Fruit fly (Drosophila melanogaster) whole organism, embryonic: ENCODE measurements around the gene Fer3.

Experiments used
- CG10209 ChIP-seq: fragments of 200-800 bp; sonication (Bioruptor generic); optimal IDR thresholded peaks from 3 replicates; lab custom pipeline; 2017; ENCODE audit warnings: missing biosample characterization, mild to moderate bottlenecking, missing genetic modification characterization, missing genetic modification reagents
- CG10366 ChIP-seq: fragments of 200-800 bp; sonication (Bioruptor generic); IDR thresholded peaks from 2 replicates; pipeline ENCODE4 v1.3.6; 2022; ENCODE audit warnings: missing biosample characterization, missing genetic modification characterization
- CG11093 ChIP-seq: fragments of 200-800 bp; sonication (Bioruptor generic); IDR thresholded peaks from 3 replicates; pipeline ENCODE4 v1.3.6; 2022; ENCODE audit warnings: missing biosample characterization, missing genetic modification characterization
- CG11696 ChIP-seq: fragments of 200-800 bp; sonication (Bioruptor generic); IDR thresholded peaks from 2 replicates; pipeline ENCODE4 v1.3.6; 2022; ENCODE audit warnings: missing biosample characterization, missing genetic modification characterization
- CG12071 ChIP-seq: fragments of 200-800 bp; sonication (Bioruptor generic); optimal IDR thresholded peaks from 3 replicates; lab custom pipeline; 2018; ENCODE audit warnings: missing biosample characterization, mild to moderate bottlenecking, missing genetic modification characterization
- CG13424 ChIP-seq: fragments of 200-800 bp; sonication (Bioruptor generic); optimal IDR thresholded peaks from 2 replicates; lab custom pipeline; 2019; ENCODE audit warnings: missing biosample characterization, mild to moderate bottlenecking, missing genetic modification characterization, moderate library complexity
- CG14441 ChIP-seq: fragments of 200-800 bp; sonication (Bioruptor generic); IDR thresholded peaks from 2 replicates; pipeline ENCODE4 v1.3.6; 2022; ENCODE audit warnings: missing biosample characterization, missing genetic modification characterization
- CG1603 ChIP-seq: fragments of 200-800 bp; sonication (Bioruptor generic); optimal IDR thresholded peaks from 2 replicates; lab custom pipeline; 2019; ENCODE audit warnings: missing biosample characterization, mild to moderate bottlenecking, missing genetic modification characterization, moderate library complexity
- CG17829 ChIP-seq: fragments of 200-800 bp; optimal IDR thresholded peaks from 2 replicates; lab custom pipeline; 2019; ENCODE audit warnings: missing biosample characterization, mild to moderate bottlenecking, missing genetic modification characterization, moderate library complexity
- CG32532 ChIP-seq: fragments of 200-800 bp; sonication (Bioruptor generic); IDR thresholded peaks from 2 replicates; pipeline ENCODE4 v1.3.6; 2022; ENCODE audit warnings: missing biosample characterization, missing genetic modification characterization
- CG42726 ChIP-seq: fragments of 200-800 bp; sonication (Bioruptor generic); IDR thresholded peaks from 2 replicates; pipeline ENCODE4 v1.3.6; 2022; ENCODE audit warnings: missing biosample characterization, missing genetic modification characterization; ENCODE audit not compliant: partially characterized antibody
- CG4854 ChIP-seq: fragments of 200-800 bp; sonication (Bioruptor generic); optimal IDR thresholded peaks from 2 replicates; lab custom pipeline; 2016; ENCODE audit warnings: missing biosample characterization, missing genetic modification characterization, inconsistent platforms
- CG7556 ChIP-seq: fragments of 200-800 bp; sonication (Bioruptor generic); optimal IDR thresholded peaks from 2 replicates; lab custom pipeline; 2017; ENCODE audit warnings: missing biosample characterization, mild to moderate bottlenecking, missing genetic modification characterization
- CG7839 ChIP-seq: fragments of 200-800 bp; sonication (Bioruptor generic); optimal IDR thresholded peaks from 3 replicates; lab custom pipeline; 2018; ENCODE audit warnings: missing biosample characterization, mild to moderate bottlenecking, missing genetic modification characterization, moderate library complexity
- CG8290 ChIP-seq, 3 experiments: fragments of 200-800 bp; sonication (Bioruptor generic); optimal IDR thresholded peaks; 2 replicates each; lab custom pipeline; 2016 to 2019; ENCODE audit warnings: missing biosample characterization in 3 of 3, missing genetic modification characterization in 3 of 3, mild to moderate bottlenecking in 2 of 3, moderate library complexity in 1 of 3
- CG9727 ChIP-seq: fragments of 200-800 bp; sonication (Bioruptor generic); optimal IDR thresholded peaks from 3 replicates; lab custom pipeline; 2017; ENCODE audit warnings: missing biosample characterization, mild to moderate bottlenecking, missing genetic modification characterization
- CG9817 ChIP-seq: fragments of 200-800 bp; sonication (Bioruptor generic); optimal IDR thresholded peaks from 2 replicates; lab custom pipeline; 2018; ENCODE audit warnings: missing biosample characterization, mild to moderate bottlenecking, missing genetic modification characterization, moderate library complexity
- Chrac-16 ChIP-seq: fragments of 200-800 bp; sonication (Bioruptor generic); optimal IDR thresholded peaks from 3 replicates; lab custom pipeline; 2016; ENCODE audit warnings: missing biosample characterization, missing genetic modification characterization
- CoRest ChIP-seq: fragments of 200-800 bp; sonication (Bioruptor generic); optimal IDR thresholded peaks from 3 replicates; lab custom pipeline; 2018; ENCODE audit warnings: missing biosample characterization, mild to moderate bottlenecking, missing genetic modification characterization, moderate library complexity
- Dfd ChIP-seq, 2 experiments: fragments of >200 bp; optimal IDR thresholded peaks; 2 replicates each; lab custom pipeline; 2017; ENCODE audit warnings: missing biosample characterization in 2 of 2, missing genetic modification characterization in 2 of 2
- Drgx ChIP-seq: fragments of 200-800 bp; sonication (Bioruptor generic); IDR thresholded peaks from 2 replicates; pipeline ENCODE4 v1.3.6; 2022; ENCODE audit warnings: missing biosample characterization, missing genetic modification characterization
- Ets65A ChIP-seq: fragments of 200-800 bp; sonication (Bioruptor generic); peaks from one replicate; lab custom pipeline; 2016; ENCODE audit warnings: missing biosample characterization, missing genetic modification characterization
- Fer3 ChIP-seq: fragments of 200-800 bp; sonication (Bioruptor generic); optimal IDR thresholded peaks from 2 replicates; lab custom pipeline; 2018; ENCODE audit warnings: missing biosample characterization, mild to moderate bottlenecking, missing genetic modification characterization, moderate library complexity
- Gug ChIP-seq: fragments of 200-800 bp; sonication (Bioruptor generic); IDR thresholded peaks from 4 replicates; pipeline ENCODE4 v1.3.6; 2022; ENCODE audit warnings: missing biosample characterization, missing genetic modification characterization
- HmgZ ChIP-seq: fragments of 200-800 bp; sonication (Bioruptor generic); optimal IDR thresholded peaks from 2 replicates; lab custom pipeline; 2018; ENCODE audit warnings: missing biosample characterization, mild to moderate bottlenecking, missing genetic modification characterization
- Hmr ChIP-seq: fragments of 200-800 bp; sonication (Bioruptor generic); optimal IDR thresholded peaks from 3 replicates; lab custom pipeline; 2017; ENCODE audit warnings: mild to moderate bottlenecking, missing biosample characterization, missing genetic modification reagents, missing genetic modification characterization
- Hr78 ChIP-seq, 2 experiments: fragments of 200-800 bp in 1 of 2; fragments of >200 bp in 1 of 2; sonication (Bioruptor generic) in 1 of 2; optimal IDR thresholded peaks; 2 replicates each; lab custom pipeline; 2017 to 2019; ENCODE audit warnings: missing biosample characterization in 2 of 2, missing genetic modification characterization in 2 of 2, mild to moderate bottlenecking in 1 of 2, moderate library complexity in 1 of 2
- Nf-YB ChIP-seq: fragments of 200-800 bp; sonication (Bioruptor generic); optimal IDR thresholded peaks from 3 replicates; lab custom pipeline; 2019; ENCODE audit warnings: missing biosample characterization, mild to moderate bottlenecking, missing genetic modification characterization, moderate library complexity
- PHDP ChIP-seq: fragments of 200-800 bp; sonication (Bioruptor generic); optimal IDR thresholded peaks from 3 replicates; lab custom pipeline; 2018; ENCODE audit warnings: missing biosample characterization, mild to moderate bottlenecking, missing genetic modification characterization, moderate library complexity
- Rfx ChIP-seq: fragments of 200-800 bp; sonication (Bioruptor generic); IDR thresholded peaks from 2 replicates; pipeline ENCODE4 v1.3.6; 2022; ENCODE audit warnings: missing biosample characterization, missing genetic modification characterization
- Sox100B ChIP-seq: fragments of 200-800 bp; sonication (Bioruptor generic); optimal IDR thresholded peaks from 3 replicates; lab custom pipeline; 2018; ENCODE audit warnings: missing biosample characterization, mild to moderate bottlenecking, missing genetic modification characterization
- Ssrp ChIP-seq: fragments of 200-800 bp; sonication (Bioruptor generic); optimal IDR thresholded peaks from 2 replicates; lab custom pipeline; 2018; ENCODE audit warnings: missing biosample characterization, mild to moderate bottlenecking, missing genetic modification characterization, moderate library complexity
- bowl ChIP-seq: fragments of 200-800 bp; sonication (Bioruptor generic); IDR thresholded peaks from 2 replicates; pipeline ENCODE4 v1.3.6; 2022; ENCODE audit warnings: missing biosample characterization, missing genetic modification characterization
- br ChIP-seq: fragments of >200 bp; optimal IDR thresholded peaks from 2 replicates; lab custom pipeline; 2017
- ems ChIP-seq: fragments of 200-800 bp; sonication (Bioruptor generic); optimal IDR thresholded peaks from 3 replicates; lab custom pipeline; 2016; ENCODE audit warnings: missing biosample characterization, missing genetic modification characterization
- gem ChIP-seq: fragments of 200-800 bp; sonication (Bioruptor generic); optimal IDR thresholded peaks from 2 replicates; lab custom pipeline; 2019; ENCODE audit warnings: missing biosample characterization, mild to moderate bottlenecking, missing genetic modification characterization, moderate library complexity
- gsb-n ChIP-seq: fragments of 200-800 bp; sonication (Bioruptor generic); optimal IDR thresholded peaks from 3 replicates; lab custom pipeline; 2018; ENCODE audit warnings: missing biosample characterization, mild to moderate bottlenecking, missing genetic modification characterization
- kay ChIP-seq: fragments of 200-800 bp; sonication (Bioruptor generic); optimal IDR thresholded peaks from 2 replicates; lab custom pipeline; 2016; ENCODE audit warnings: missing biosample characterization, missing genetic modification characterization
- mirr ChIP-seq: fragments of 200-800 bp; sonication (Bioruptor generic); optimal IDR thresholded peaks from 3 replicates; lab custom pipeline; 2018; ENCODE audit warnings: missing biosample characterization, mild to moderate bottlenecking, missing genetic modification characterization
- oc ChIP-seq: fragments of 200-800 bp; sonication (Bioruptor generic); optimal IDR thresholded peaks from 2 replicates; lab custom pipeline; 2018; ENCODE audit warnings: missing biosample characterization, mild to moderate bottlenecking, missing genetic modification characterization, moderate library complexity
- sd ChIP-seq: fragments of 200-800 bp; sonication (Bioruptor generic); optimal IDR thresholded peaks from 3 replicates; lab custom pipeline; 2018; ENCODE audit warnings: missing biosample characterization, mild to moderate bottlenecking, missing genetic modification characterization, moderate library complexity
- sens ChIP-seq: fragments of 200-800 bp; sonication (Bioruptor generic); peaks from one replicate; lab custom pipeline; 2016; ENCODE audit warnings: missing biosample characterization, missing genetic modification characterization
- sima ChIP-seq: fragments of 200-800 bp; sonication (Bioruptor generic); optimal IDR thresholded peaks from 2 replicates; lab custom pipeline; 2016; ENCODE audit warnings: missing biosample characterization, missing genetic modification characterization
- sob ChIP-seq: fragments of 200-800 bp; sonication (Bioruptor generic); IDR thresholded peaks from 2 replicates; pipeline ENCODE4 v1.3.6; 2022; ENCODE audit warnings: missing biosample characterization, missing genetic modification characterization
- sqz ChIP-seq: fragments of 200-800 bp; sonication (Bioruptor generic); optimal IDR thresholded peaks from 3 replicates; lab custom pipeline; 2018; ENCODE audit warnings: missing biosample characterization, mild to moderate bottlenecking, missing genetic modification characterization
- ssp ChIP-seq: fragments of 200-800 bp; sonication (Bioruptor generic); IDR thresholded peaks from 2 replicates; pipeline ENCODE4 v1.3.6; 2022; ENCODE audit warnings: missing biosample characterization, missing genetic modification characterization
- tap ChIP-seq: fragments of 200-800 bp; optimal IDR thresholded peaks from 3 replicates; lab custom pipeline; 2019; ENCODE audit warnings: missing biosample characterization, mild to moderate bottlenecking, missing genetic modification characterization, moderate library complexity
- tx ChIP-seq: fragments of 200-800 bp; sonication (Bioruptor generic); optimal IDR thresholded peaks from 2 replicates; lab custom pipeline; 2016; ENCODE audit warnings: missing biosample characterization, missing genetic modification characterization
- vnd ChIP-seq: fragments of 200-800 bp; sonication (Bioruptor generic); IDR thresholded peaks from 3 replicates; pipeline ENCODE4 v1.3.6; 2022; ENCODE audit warnings: missing biosample characterization, missing genetic modification characterization; ENCODE audit not compliant: partially characterized antibody
- zfh1 ChIP-seq: fragments of 200-800 bp; sonication (Bioruptor generic); IDR thresholded peaks from 3 replicates; pipeline ENCODE4 v1.3.6; 2022; ENCODE audit warnings: missing biosample characterization, missing genetic modification characterization

The Fer3 gene

dm6 chr3R:11661712-11662111 is 32.4 kb downstream of the Fer3 start (continued):
- no peak for TF ChIP-seq vnd (GFP tag; lab: Robert Waterston, UW)
- peak; percentile 70 for TF ChIP-seq CG13424 (tag; lab: Kevin White, UChicago)
- TF ChIP-seq Gug = no peak
- no peak for TF ChIP-seq mirr (GFP tag; lab: Kevin White, UChicago)
- peak; percentile 4 for TF ChIP-seq ems (GFP tag; lab: Kevin White, UChicago)
- TF ChIP-seq Nf-YB = peak; percentile 14
- TF ChIP-seq sens (GFP tag; lab: Kevin White, UChicago) = peak; percentile 79
- TF ChIP-seq Drgx (GFP tag; lab: Robert Waterston, UW) = peak; percentile 73
- TF ChIP-seq br (lab: Kevin White, UChicago) = no peak
- peak; percentile 5 for TF ChIP-seq Hmr (GFP tag; lab: Kevin White, UChicago)
- no peak for TF ChIP-seq kay (GFP tag; lab: Kevin White, UChicago)
- peak; percentile 8 for TF ChIP-seq CG4854 (GFP tag; lab: Kevin White, UChicago)
- peak; percentile 55 for TF ChIP-seq Fer3 (tag; lab: Kevin White, UChicago)
- TF ChIP-seq Rfx (GFP tag; lab: Robert Waterston, UW) = peak; percentile 54
- no peak for TF ChIP-seq CG42726
- peak in 1 of 2 experiments; percentile 27 for TF ChIP-seq Hr78 (GFP tag; optimal IDR thresholded peaks at IDR 0.05; lab: Kevin White, UChicago)
- TF ChIP-seq PHDP = peak; percentile 60
- no peak for TF ChIP-seq CG11093 (GFP tag; lab: Robert Waterston, UW)
- TF ChIP-seq CG11696 (GFP tag; lab: Robert Waterston, UW) = no peak
- peak; percentile 44 for TF ChIP-seq CG7556 (GFP tag; lab: Kevin White, UChicago)
- TF ChIP-seq CG10209 (GFP tag; lab: Kevin White, UChicago) = peak; percentile 45
- peak; percentile 8 for TF ChIP-seq CG9727 (GFP tag; lab: Kevin White, UChicago)
- no peak for TF ChIP-seq sima (GFP tag; lab: Kevin White, UChicago)
- TF ChIP-seq sqz (GFP tag; lab: Kevin White, UChicago) = peak; percentile 3
- peak; percentile 70 for TF ChIP-seq CG14441 (GFP tag; lab: Robert Waterston, UW)
- peak; percentile 47 for TF ChIP-seq Ssrp (tag; lab: Kevin White, UChicago)
- peak; percentile 8 for TF ChIP-seq oc (tag; lab: Kevin White, UChicago)
- peak; percentile 65 for TF ChIP-seq CG1603 (tag; lab: Kevin White, UChicago)
- peak; percentile 56 for TF ChIP-seq Ets65A (GFP tag; lab: Kevin White, UChicago)
- peak; percentile 54 for TF ChIP-seq CG17829 (tag; lab: Kevin White, UChicago)
- TF ChIP-seq sd (tag; lab: Kevin White, UChicago) = peak; percentile 22
- TF ChIP-seq tx (GFP tag; lab: Kevin White, UChicago) = no peak
- TF ChIP-seq CG8290 (GFP tag; optimal IDR thresholded peaks at IDR 0.05; lab: Kevin White, UChicago) = no peak
- peak in 1 of 2 experiments; percentile 57 for TF ChIP-seq CG8290 (tag; optimal IDR thresholded peaks at IDR 0.05; lab: Kevin White, UChicago)
- peak; percentile 38 for TF ChIP-seq HmgZ (tag; lab: Kevin White, UChicago)
- TF ChIP-seq tap (tag; lab: Kevin White, UChicago) = peak; percentile 77
- TF ChIP-seq zfh1 (GFP tag; lab: Robert Waterston, UW) = 0 out of 3 replicates have a peak, but pooled peaks have one; percentile 28
- TF ChIP-seq Dfd (GFP tag; optimal IDR thresholded peaks at IDR 0.05; lab: Kevin White, UChicago) = no peak
- TF ChIP-seq CG32532 (GFP tag; lab: Robert Waterston, UW) = peak; percentile 38; the same call in 1 of the 2 replicates
- peak; percentile 56 for TF ChIP-seq CoRest (tag; lab: Kevin White, UChicago)
- peak; percentile 17 for TF ChIP-seq gsb-n (tag; lab: Kevin White, UChicago)
- peak; percentile 54 for TF ChIP-seq CG12071 (GFP tag; lab: Kevin White, UChicago)
- peak; percentile 58; the same call in 1 of the 2 replicates for TF ChIP-seq sob (GFP tag; lab: Robert Waterston, UW)
- peak; percentile 66 for TF ChIP-seq CG7839 (tag; lab: Kevin White, UChicago)
- peak; percentile 7 for TF ChIP-seq Chrac-16 (GFP tag; lab: Kevin White, UChicago)
- 0 out of 2 replicates have a peak, but pooled peaks have one; percentile 21 for TF ChIP-seq ssp (GFP tag; lab: Robert Waterston, UW)
- TF ChIP-seq CG10366 (GFP tag; lab: Robert Waterston, UW) = peak; percentile 29; the same call in 1 of the 2 replicates
- TF ChIP-seq CG9817 = peak; percentile 35
- peak; percentile 67 for TF ChIP-seq gem (tag; lab: Kevin White, UChicago)
- TF ChIP-seq bowl (GFP tag; lab: Robert Waterston, UW) = peak; percentile 28; the same call in 1 of the 2 replicates
- TF ChIP-seq Sox100B = peak; percentile 40
